Worm (Caenorhabditis elegans) whole organism, midembryonic: Measurements from ENCODE around the gene msp-55.

Experiments
- T22C8.4 ChIP-seq: fragments of 200-800 bp; sonication (Bioruptor generic); IDR thresholded peaks from 2 replicates; pipeline ENCODE4 v1.3.6; 2022; ENCODE audit warnings: missing genetic modification characterization, missing compliant biosample characterization
- cog-1 ChIP-seq: sonication (generic microtip); optimal IDR thresholded peaks from 2 replicates; lab custom pipeline; 2016; ENCODE audit warnings: missing genetic modification characterization, missing compliant biosample characterization
- flt-1 ChIP-seq: fragments of 200-800 bp; sonication (Bioruptor generic); IDR thresholded peaks from 2 replicates; pipeline ENCODE4 v1.3.6; 2022; ENCODE audit warnings: missing genetic modification characterization, missing compliant biosample characterization
- klf-2 ChIP-seq: fragments of 200-800 bp; sonication (Bioruptor generic); conservative IDR thresholded peaks from 2 replicates; pipeline ENCODE4 v1.3.6; 2022; ENCODE audit warnings: missing genetic modification reagents, missing genetic modification characterization, missing compliant biosample characterization
- ref-1 ChIP-seq: fragments of 200-800 bp; sonication (Bioruptor generic); conservative IDR thresholded peaks from 2 replicates; pipeline ENCODE4 v1.3.6; 2022; ENCODE audit warnings: missing genetic modification reagents, missing genetic modification characterization, missing compliant biosample characterization
- tab-1 ChIP-seq: fragments of 200-800 bp; sonication (Bioruptor generic); IDR thresholded peaks from 2 replicates; pipeline ENCODE4 v1.3.6; 2022; ENCODE audit warnings: missing genetic modification characterization, missing compliant biosample characterization
- ztf-29 ChIP-seq: fragments of 200-800 bp; sonication (Bioruptor generic); IDR thresholded peaks from 2 replicates; pipeline ENCODE4 v1.3.6; 2022; ENCODE audit warnings: missing genetic modification reagents, missing genetic modification characterization, missing compliant biosample characterization

ce11 chrIV:5063297-5063696 is 7.5 kb upstream of the msp-55 start:
- no peak for TF ChIP-seq flt-1 (GFP tag; lab: Robert Waterston, UW)
- no peak for TF ChIP-seq T22C8.4
- TF ChIP-seq tab-1 (GFP tag; lab: Robert Waterston, UW): no peak
- no peak for TF ChIP-seq ref-1
- TF ChIP-seq ztf-29: no peak
- no peak for TF ChIP-seq cog-1 (tag; lab: Kevin White, UChicago)
- no peak for TF ChIP-seq klf-2 (GFP tag; lab: Robert Waterston, UW)
